Fruit fly (Drosophila melanogaster) whole organism, adult: ENCODE measurements around the gene CG4537.

Source experiments
- CG11617 ChIP-seq: fragments of 200-800 bp; sonication (Bioruptor generic); optimal IDR thresholded peaks from 2 replicates; lab custom pipeline; 2017; ENCODE audit warnings: mild to moderate bottlenecking, missing biosample characterization, missing genetic modification reagents, missing genetic modification characterization
- CG12768 ChIP-seq: fragments of 200-800 bp; sonication (Bioruptor generic); optimal IDR thresholded peaks from 2 replicates; lab custom pipeline; 2017; ENCODE audit warnings: missing biosample characterization, missing genetic modification characterization, mild to moderate bottlenecking, moderate library complexity, missing genetic modification reagents
- CG14711 ChIP-seq: fragments of 200-800 bp; sonication (Bioruptor generic); optimal IDR thresholded peaks from 2 replicates; lab custom pipeline; 2018; ENCODE audit warnings: missing biosample characterization, mild to moderate bottlenecking, missing genetic modification characterization, moderate library complexity
- CG1620 ChIP-seq: fragments of 200-800 bp; sonication (Bioruptor generic); optimal IDR thresholded peaks from 2 replicates; lab custom pipeline; 2016; ENCODE audit warnings: missing biosample characterization, missing genetic modification characterization
- CG33017 ChIP-seq: fragments of 200-800 bp; sonication (Bioruptor generic); optimal IDR thresholded peaks from 2 replicates; lab custom pipeline; 2018; ENCODE audit warnings: missing biosample characterization, mild to moderate bottlenecking, missing genetic modification characterization, moderate library complexity
- CG5204 ChIP-seq: fragments of 200-800 bp; sonication (Bioruptor generic); optimal IDR thresholded peaks from 2 replicates; lab custom pipeline; 2016; ENCODE audit warnings: missing biosample characterization, missing genetic modification characterization
- CG7045 ChIP-seq: fragments of 200-800 bp; sonication (Bioruptor generic); optimal IDR thresholded peaks from 2 replicates; lab custom pipeline; 2017; ENCODE audit warnings: missing biosample characterization, mild to moderate bottlenecking, missing genetic modification characterization
- CG7101 ChIP-seq: fragments of 200-800 bp; sonication (Bioruptor generic); optimal IDR thresholded peaks from 2 replicates; lab custom pipeline; 2018; ENCODE audit warnings: missing biosample characterization, mild to moderate bottlenecking, missing genetic modification characterization, moderate library complexity
- Clk ChIP-seq: fragments of 200-800 bp; sonication (Bioruptor generic); optimal IDR thresholded peaks from 2 replicates; lab custom pipeline; 2017; ENCODE audit warnings: missing biosample characterization, missing genetic modification characterization
- Crg-1 ChIP-seq: fragments of 200-800 bp; sonication (Bioruptor generic); optimal IDR thresholded peaks from 2 replicates; lab custom pipeline; 2016; ENCODE audit warnings: missing biosample characterization, missing genetic modification characterization
- Hr96 ChIP-seq: fragments of 200-800 bp; sonication (Bioruptor generic); optimal IDR thresholded peaks from 2 replicates; lab custom pipeline; 2016; ENCODE audit warnings: missing biosample characterization, missing genetic modification characterization
- Mnt ChIP-seq: fragments of 200-800 bp; sonication (Bioruptor generic); optimal IDR thresholded peaks from 2 replicates; lab custom pipeline; 2016; ENCODE audit warnings: missing biosample characterization, mild to moderate bottlenecking, missing genetic modification characterization
- bab1 ChIP-seq: fragments of 200-800 bp; sonication (Bioruptor generic); optimal IDR thresholded peaks from 3 replicates; lab custom pipeline; 2019; ENCODE audit warnings: missing biosample characterization, mild to moderate bottlenecking, missing genetic modification characterization, moderate library complexity
- cic ChIP-seq: fragments of 200-800 bp; sonication (Bioruptor generic); optimal IDR thresholded peaks from 2 replicates; lab custom pipeline; 2017; ENCODE audit warnings: missing biosample characterization, mild to moderate bottlenecking, missing genetic modification characterization, moderate library complexity
- cnc ChIP-seq, 2 experiments: fragments of >200 bp; optimal IDR thresholded peaks; 2 replicates each; lab custom pipeline; 2017
- kay ChIP-seq: fragments of 200-800 bp; sonication (Bioruptor generic); peaks from one replicate; lab custom pipeline; 2016; ENCODE audit warnings: missing biosample characterization, missing genetic modification characterization, borderline replicate concordance
- ovo ChIP-seq: fragments of 200-800 bp; sonication (Bioruptor generic); optimal IDR thresholded peaks from 2 replicates; lab custom pipeline; 2016; ENCODE audit warnings: missing biosample characterization, missing genetic modification characterization
- pad ChIP-seq: fragments of 200-800 bp; sonication (Bioruptor generic); optimal IDR thresholded peaks from 3 replicates; lab custom pipeline; 2017; ENCODE audit warnings: missing biosample characterization, missing genetic modification characterization, mild to moderate bottlenecking, moderate library complexity, missing genetic modification reagents
- tj ChIP-seq: fragments of 200-800 bp; sonication (Bioruptor generic); optimal IDR thresholded peaks from 3 replicates; lab custom pipeline; 2017; ENCODE audit warnings: missing biosample characterization, mild to moderate bottlenecking, missing genetic modification characterization, moderate library complexity
- toe ChIP-seq: fragments of 200-800 bp; sonication (Bioruptor generic); optimal IDR thresholded peaks from 2 replicates; lab custom pipeline; 2016; ENCODE audit warnings: missing biosample characterization, missing genetic modification characterization

CG4537 gene

DNA sequence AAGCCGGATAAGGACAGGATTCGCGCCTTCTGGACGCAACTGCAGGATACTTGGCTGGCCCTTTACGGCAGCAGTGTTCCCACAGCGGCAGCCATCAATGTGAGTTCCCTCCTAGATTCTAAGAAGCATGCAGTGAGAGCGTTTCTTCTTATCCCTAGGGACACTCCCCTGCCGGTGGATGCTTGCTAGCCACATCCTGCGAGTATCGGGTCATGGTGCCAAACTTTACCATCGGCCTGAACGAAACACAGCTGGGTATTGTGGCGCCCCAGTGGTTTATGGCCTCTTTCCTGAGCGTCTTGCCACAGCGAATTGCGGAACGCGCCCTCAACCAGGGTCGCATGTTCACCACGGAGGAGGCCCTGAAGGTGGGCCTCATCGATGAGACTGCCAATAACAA is 28.5 kb downstream of the CG4537 start:
- TF ChIP-seq CG12768 (GFP tag; lab: Kevin White, UChicago) (no peak), CG11617 (GFP tag; lab: Kevin White, UChicago) (no peak), Crg-1 (no peak), cic (no peak), Mnt (GFP tag; lab: Kevin White, UChicago) (no peak), tj (GFP tag; lab: Kevin White, UChicago) (no peak), toe (no peak), Hr96 (GFP tag; lab: Kevin White, UChicago) (no peak), CG7101 (tag; lab: Kevin White, UChicago) (no peak)

dm6 chr2L:9919949-9920348 is 29.3 kb downstream of the CG4537 start, which contains the start of gene CG4594:
Gene CG4594 (plus strand): TSS chr2L:9920160.
- no peak for TF ChIP-seq toe
- no peak for TF ChIP-seq cic
- no peak for TF ChIP-seq Hr96 (GFP tag; lab: Kevin White, UChicago)
- TF ChIP-seq Mnt (GFP tag; lab: Kevin White, UChicago), result no peak
- no peak for TF ChIP-seq cnc (optimal IDR thresholded peaks at IDR 0.05; lab: Kevin White, UChicago)
- no peak for TF ChIP-seq CG14711 (tag; lab: Kevin White, UChicago)
- TF ChIP-seq ovo (GFP tag; lab: Kevin White, UChicago), result no peak
- no peak for TF ChIP-seq CG33017
- TF ChIP-seq CG5204 (GFP tag; lab: Kevin White, UChicago), result no peak
- TF ChIP-seq CG12768 (GFP tag; lab: Kevin White, UChicago), result no peak
- TF ChIP-seq Crg-1, result no peak
- TF ChIP-seq Clk, result no peak

DNA sequence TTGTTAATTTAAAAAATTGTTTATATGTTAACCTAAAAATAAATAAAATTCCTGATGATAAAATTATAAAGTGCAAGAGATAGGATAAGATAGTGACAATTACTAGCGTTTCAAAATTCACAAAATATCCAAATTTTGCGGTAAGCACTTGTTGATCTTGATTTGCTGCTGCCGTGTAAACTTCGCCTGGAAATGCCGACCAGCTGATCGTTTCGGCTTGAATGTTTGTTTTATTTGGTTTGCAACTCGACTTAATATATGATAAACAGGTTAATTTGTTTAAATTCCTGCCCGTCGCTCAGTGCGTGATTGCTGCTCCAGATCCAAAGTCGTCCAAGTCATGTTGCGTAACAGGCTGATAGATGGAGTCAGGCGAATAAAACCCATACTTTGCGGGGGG is 30.7 kb downstream of the CG4537 start, which contains the start of gene CG4592:
CG4592 (plus strand) TSS at position 233 of the 400 bp plus-strand sequence.
- TF ChIP-seq tj (GFP tag; lab: Kevin White, UChicago) (peak; percentile 56), CG12768 (GFP tag; lab: Kevin White, UChicago) (peak; percentile 82), CG33017 (peak; percentile 72), CG1620 (GFP tag; lab: Kevin White, UChicago) (peak; percentile 12), ovo (GFP tag; lab: Kevin White, UChicago) (no peak), CG11617 (GFP tag; lab: Kevin White, UChicago) (peak; percentile 79), cic (peak; percentile 24), Crg-1 (no peak), CG7045 (GFP tag; lab: Kevin White, UChicago) (peak; percentile 72), Clk (no peak), bab1 (GFP tag; lab: Kevin White, UChicago) (peak; percentile 85), cnc (optimal IDR thresholded peaks at IDR 0.05; lab: Kevin White, UChicago) (no peak), CG5204 (GFP tag; lab: Kevin White, UChicago) (peak; percentile 40), pad (GFP tag; lab: Kevin White, UChicago) (peak; percentile 25), Mnt (GFP tag; lab: Kevin White, UChicago) (peak; percentile 51), toe (peak; percentile 67), Hr96 (GFP tag; lab: Kevin White, UChicago) (peak; percentile 69), kay (peak; percentile 88), CG7101 (tag; lab: Kevin White, UChicago) (peak; percentile 78), CG14711 (tag; lab: Kevin White, UChicago) (peak; percentile 66)

dm6 chr2L:9924765-9925164 is 34.1 kb downstream of the CG4537 start, which contains the start of the genes TbCMF46 and CG42366:
Gene TbCMF46 (minus strand): TSS chr2L:9924865.
Gene CG42366 (plus strand): TSS chr2L:9925161.
- TF ChIP-seq CG7045 (GFP tag; lab: Kevin White, UChicago), result no peak
- TF ChIP-seq kay, result no peak
- no peak for TF ChIP-seq Clk
- no peak for TF ChIP-seq CG33017
- TF ChIP-seq cic, result no peak
- TF ChIP-seq Crg-1, result no peak
- no peak for TF ChIP-seq CG7101 (tag; lab: Kevin White, UChicago)
- TF ChIP-seq CG12768 (GFP tag; lab: Kevin White, UChicago), result no peak
- no peak for TF ChIP-seq CG11617 (GFP tag; lab: Kevin White, UChicago)
- TF ChIP-seq tj (GFP tag; lab: Kevin White, UChicago), result no peak
- TF ChIP-seq CG1620 (GFP tag; lab: Kevin White, UChicago), result no peak

- no peak for TF ChIP-seq pad (GFP tag; lab: Kevin White, UChicago)
- TF ChIP-seq CG7045 (GFP tag; lab: Kevin White, UChicago), result no peak
- TF ChIP-seq CG12768 (GFP tag; lab: Kevin White, UChicago), result no peak
- no peak for TF ChIP-seq cnc (optimal IDR thresholded peaks at IDR 0.05; lab: Kevin White, UChicago)
- no peak for TF ChIP-seq CG5204 (GFP tag; lab: Kevin White, UChicago)
- TF ChIP-seq Crg-1, result no peak
- no peak for TF ChIP-seq CG1620 (GFP tag; lab: Kevin White, UChicago)
- TF ChIP-seq kay, result no peak
- no peak for TF ChIP-seq ovo (GFP tag; lab: Kevin White, UChicago)
- no peak for TF ChIP-seq CG11617 (GFP tag; lab: Kevin White, UChicago)
- no peak for TF ChIP-seq cic
- no peak for TF ChIP-seq bab1 (GFP tag; lab: Kevin White, UChicago)
- TF ChIP-seq CG14711 (tag; lab: Kevin White, UChicago), result no peak
- no peak for TF ChIP-seq CG7101 (tag; lab: Kevin White, UChicago)
- TF ChIP-seq Clk, result no peak
- TF ChIP-seq toe, result no peak
- TF ChIP-seq tj (GFP tag; lab: Kevin White, UChicago), result no peak
These were observed 39.6 kb downstream of the CG4537 start, which contains the start of gene CG42367 for dm6 chr2L:9930280-9930679. Gene CG42367 (plus strand): TSS chr2L:9930580.

dm6 chr2L:9933063-9933462 is 42.4 kb downstream of the CG4537 start, which contains the start of gene Cpr30F:
Gene Cpr30F (minus strand): TSS chr2L:9933163.
- no peak for TF ChIP-seq cic
